Worm (Caenorhabditis elegans) whole organism, late embryonic: Measurements from ENCODE around the gene myrf-2.

ENCODE experiments used
- fkh-10 ChIP-seq: fragments of 150-350 bp; optimal IDR thresholded peaks from 2 replicates; lab custom pipeline; 2014; ENCODE audit warnings: missing biosample characterization, missing genetic modification reagents, missing genetic modification characterization
- madf-2 ChIP-seq: sonication (generic microtip); optimal IDR thresholded peaks from 2 replicates; lab custom pipeline; 2017; ENCODE audit warnings: missing genetic modification characterization, missing compliant biosample characterization

DNA sequence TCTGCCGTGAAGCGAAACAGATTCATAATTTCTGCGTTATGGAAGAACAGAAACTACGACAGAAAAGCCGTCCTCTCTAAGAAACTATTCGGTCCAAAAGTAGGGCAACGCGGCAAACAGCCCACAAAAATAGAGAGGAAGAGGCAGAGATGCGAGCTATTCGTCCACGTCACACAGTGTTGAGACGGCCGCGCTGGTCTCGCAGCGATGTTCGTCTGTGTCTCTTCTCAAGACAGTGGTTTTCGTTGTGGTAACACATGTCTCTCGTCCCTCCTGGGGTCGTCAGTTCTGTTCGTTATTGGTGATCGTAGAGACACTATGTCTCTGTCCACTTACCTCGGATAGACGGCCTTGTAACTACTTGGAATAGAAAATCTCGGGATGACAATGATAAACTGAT, 35.5 kb downstream of the myrf-2 start, which contains the start of gene erd-2.1:
- TF ChIP-seq madf-2 (tag; lab: Kevin White, UChicago), result no peak
- no peak for TF ChIP-seq fkh-10
